Fruit fly (Drosophila melanogaster) whole organism, embryonic: Measurements from ENCODE around the gene nmo.

Experiments used
- Aef1 ChIP-seq: fragments of 200-800 bp; sonication (Bioruptor generic); IDR thresholded peaks from 3 replicates; pipeline ENCODE4 v1.3.6; 2022; ENCODE audit warnings: missing biosample characterization, missing genetic modification characterization
- CG10274 ChIP-seq: fragments of 200-800 bp; sonication (Bioruptor generic); optimal IDR thresholded peaks from 3 replicates; lab custom pipeline; 2017; ENCODE audit warnings: missing biosample characterization, mild to moderate bottlenecking, missing genetic modification characterization
- CG12071 ChIP-seq: fragments of 200-800 bp; sonication (Bioruptor generic); optimal IDR thresholded peaks from 3 replicates; lab custom pipeline; 2018; ENCODE audit warnings: missing biosample characterization, mild to moderate bottlenecking, missing genetic modification characterization
- CG12942 ChIP-seq: fragments of 200-800 bp; sonication (Bioruptor generic); optimal IDR thresholded peaks from 3 replicates; lab custom pipeline; 2016; ENCODE audit warnings: missing biosample characterization, missing genetic modification characterization
- CG14050 ChIP-seq: fragments of 200-800 bp; sonication (Bioruptor generic); IDR thresholded peaks from 3 replicates; pipeline ENCODE4 v1.3.6; 2022; ENCODE audit warnings: missing biosample characterization, missing genetic modification characterization
- CG1647 ChIP-seq: fragments of 200-800 bp; sonication (Bioruptor generic); optimal IDR thresholded peaks from 3 replicates; lab custom pipeline; 2016; ENCODE audit warnings: missing biosample characterization, missing genetic modification characterization
- CG18476 ChIP-seq: fragments of 200-800 bp; sonication (Bioruptor generic); optimal IDR thresholded peaks from 2 replicates; lab custom pipeline; 2016; ENCODE audit warnings: missing biosample characterization, mild to moderate bottlenecking, missing genetic modification characterization
- CG2120 ChIP-seq: fragments of 200-800 bp; sonication (Bioruptor generic); optimal IDR thresholded peaks from 3 replicates; lab custom pipeline; 2016; ENCODE audit warnings: missing biosample characterization, missing genetic modification characterization
- CG31365 ChIP-seq: fragments of 200-800 bp; sonication (Bioruptor generic); optimal IDR thresholded peaks from 2 replicates; lab custom pipeline; 2018; ENCODE audit warnings: missing biosample characterization, mild to moderate bottlenecking, missing genetic modification characterization
- CG3726 ChIP-seq: fragments of 200-800 bp; sonication (Bioruptor generic); IDR thresholded peaks from 3 replicates; pipeline ENCODE4, ENCODE4 v1.3.6; 2022; ENCODE audit warnings: missing biosample characterization, missing genetic modification characterization
- CG4424 ChIP-seq: fragments of 200-800 bp; sonication (Bioruptor generic); optimal IDR thresholded peaks from 3 replicates; lab custom pipeline; 2016; ENCODE audit warnings: missing biosample characterization, missing genetic modification characterization
- CG4820 ChIP-seq: fragments of 200-800 bp; sonication (Bioruptor generic); optimal IDR thresholded peaks from 3 replicates; lab custom pipeline; 2016; ENCODE audit warnings: missing biosample characterization, missing genetic modification characterization
- CG4854 ChIP-seq: fragments of 200-800 bp; sonication (Bioruptor generic); optimal IDR thresholded peaks from 2 replicates; lab custom pipeline; 2016; ENCODE audit warnings: missing biosample characterization, missing genetic modification characterization, inconsistent platforms
- CG6175 ChIP-seq: fragments of 200-800 bp; sonication (Bioruptor generic); IDR thresholded peaks from 3 replicates; pipeline ENCODE4 v1.3.6; 2022; ENCODE audit warnings: missing biosample characterization, missing genetic modification characterization
- CG7556 ChIP-seq: fragments of 200-800 bp; sonication (Bioruptor generic); optimal IDR thresholded peaks from 2 replicates; lab custom pipeline; 2017; ENCODE audit warnings: missing biosample characterization, mild to moderate bottlenecking, missing genetic modification characterization
- CG7839 ChIP-seq: fragments of 200-800 bp; sonication (Bioruptor generic); optimal IDR thresholded peaks from 3 replicates; lab custom pipeline; 2018; ENCODE audit warnings: missing biosample characterization, mild to moderate bottlenecking, missing genetic modification characterization, moderate library complexity
- Dbx ChIP-seq: fragments of 200-800 bp; sonication (Bioruptor generic); IDR thresholded peaks from 3 replicates; pipeline ENCODE4 v1.3.6; 2022; ENCODE audit warnings: missing biosample characterization, missing genetic modification characterization
- H15 ChIP-seq: fragments of 200-800 bp; sonication (Bioruptor generic); IDR thresholded peaks from 3 replicates; pipeline ENCODE4 v1.3.6; 2022; ENCODE audit warnings: missing biosample characterization, missing genetic modification characterization
- HLH4C ChIP-seq: fragments of 200-800 bp; sonication (Bioruptor generic); IDR thresholded peaks from 3 replicates; pipeline ENCODE4 v1.3.6; 2022; ENCODE audit warnings: missing biosample characterization, missing genetic modification characterization; ENCODE audit not compliant: partially characterized antibody
- HLH54F ChIP-seq: fragments of 200-800 bp; sonication (Bioruptor generic); optimal IDR thresholded peaks from 3 replicates; lab custom pipeline; 2016; ENCODE audit warnings: missing biosample characterization, missing genetic modification characterization
- Hsf ChIP-seq: fragments of 200-800 bp; sonication (Bioruptor generic); optimal IDR thresholded peaks from 3 replicates; lab custom pipeline; 2016; ENCODE audit warnings: missing biosample characterization, missing genetic modification characterization
- Mes4 ChIP-seq: fragments of 200-800 bp; sonication (Bioruptor generic); optimal IDR thresholded peaks from 2 replicates; lab custom pipeline; 2016; ENCODE audit warnings: missing biosample characterization, missing genetic modification characterization
- NC2β ChIP-seq: fragments of 200-800 bp; sonication (Bioruptor generic); optimal IDR thresholded peaks from 2 replicates; lab custom pipeline; 2016; ENCODE audit warnings: missing biosample characterization, missing genetic modification characterization
- Ptx1 ChIP-seq: fragments of 200-800 bp; sonication (Bioruptor generic); IDR thresholded peaks from 2 replicates; pipeline ENCODE4 v1.3.6; 2022; ENCODE audit warnings: missing biosample characterization, missing genetic modification characterization
- Xrp1 ChIP-seq: fragments of 200-800 bp; sonication (Bioruptor generic); IDR thresholded peaks from 2 replicates; pipeline ENCODE4 v1.3.6; 2022; ENCODE audit warnings: missing biosample characterization, missing genetic modification characterization
- ase ChIP-seq: fragments of 200-800 bp; sonication (Bioruptor generic); IDR thresholded peaks from 3 replicates; pipeline ENCODE4 v1.3.6; 2022; ENCODE audit warnings: missing biosample characterization, missing genetic modification characterization
- cad ChIP-seq: fragments of >200 bp; optimal IDR thresholded peaks from 2 replicates; lab custom pipeline; 2017; ENCODE audit warnings: missing biosample characterization, missing genetic modification characterization
- disco-r ChIP-seq: fragments of 200-800 bp; sonication (Bioruptor generic); optimal IDR thresholded peaks from 2 replicates; lab custom pipeline; 2016; ENCODE audit warnings: missing biosample characterization, missing genetic modification characterization
- dpn ChIP-seq, 2 experiments: fragments of 200-800 bp; sonication (Bioruptor generic); optimal IDR thresholded peaks; 3 replicates each; lab custom pipeline; 2016; ENCODE audit warnings: missing biosample characterization in 2 of 2, missing genetic modification characterization in 2 of 2
- dysf ChIP-seq: fragments of 200-800 bp; sonication (Bioruptor generic); IDR thresholded peaks from 3 replicates; pipeline ENCODE4 v1.3.6; 2022; ENCODE audit warnings: missing biosample characterization, missing genetic modification characterization
- exex ChIP-seq: fragments of 200-800 bp; sonication (Bioruptor generic); optimal IDR thresholded peaks from 4 replicates; lab custom pipeline; 2018; ENCODE audit warnings: missing biosample characterization, mild to moderate bottlenecking, missing genetic modification characterization, moderate library complexity
- fd96Cb ChIP-seq: fragments of 200-800 bp; sonication (Bioruptor generic); optimal IDR thresholded peaks from 2 replicates; lab custom pipeline; 2018; ENCODE audit warnings: missing biosample characterization, mild to moderate bottlenecking, missing genetic modification characterization, moderate library complexity
- gce ChIP-seq: fragments of 200-800 bp; sonication (Bioruptor generic); IDR thresholded peaks from 3 replicates; pipeline ENCODE4 v1.3.6; 2022; ENCODE audit warnings: missing biosample characterization, missing genetic modification characterization
- gcm ChIP-seq: fragments of 200-800 bp; sonication (Bioruptor generic); optimal IDR thresholded peaks from 2 replicates; lab custom pipeline; 2019; ENCODE audit warnings: missing biosample characterization, mild to moderate bottlenecking, missing genetic modification characterization, moderate library complexity
- grau ChIP-seq: fragments of 200-800 bp; optimal IDR thresholded peaks from 3 replicates; lab custom pipeline; 2019; ENCODE audit warnings: missing biosample characterization, mild to moderate bottlenecking, missing genetic modification characterization, moderate library complexity
- gsb-n ChIP-seq: fragments of 200-800 bp; sonication (Bioruptor generic); optimal IDR thresholded peaks from 3 replicates; lab custom pipeline; 2018; ENCODE audit warnings: missing biosample characterization, mild to moderate bottlenecking, missing genetic modification characterization
- hkb ChIP-seq, 2 experiments: fragments of 200-800 bp in 1 of 2; fragments of >200 bp in 1 of 2; sonication (Bioruptor generic) in 1 of 2; IDR thresholded peaks in 1 of 2; optimal IDR thresholded peaks in 1 of 2; 2 replicates each; pipeline versions ENCODE4 v1.3.6 to Lab custom; 2017 to 2022; ENCODE audit warnings: missing biosample characterization in 1 of 2, missing genetic modification characterization in 1 of 2
- ind ChIP-seq: fragments of 200-800 bp; sonication (Bioruptor generic); optimal IDR thresholded peaks from 3 replicates; lab custom pipeline; 2016; ENCODE audit warnings: missing biosample characterization, missing genetic modification characterization
- lab ChIP-seq: fragments of 200-800 bp; sonication (Bioruptor generic); optimal IDR thresholded peaks from 3 replicates; lab custom pipeline; 2017; ENCODE audit warnings: missing biosample characterization, missing genetic modification characterization, mild to moderate bottlenecking, moderate library complexity, missing genetic modification reagents
- lmd ChIP-seq: fragments of 200-800 bp; sonication (Bioruptor generic); IDR thresholded peaks from 2 replicates; pipeline ENCODE4 v1.3.6; 2022; ENCODE audit warnings: missing biosample characterization, missing genetic modification characterization
- nerfin-2 ChIP-seq: fragments of 200-800 bp; sonication (Bioruptor generic); IDR thresholded peaks from 2 replicates; pipeline ENCODE4 v1.3.6; 2022; ENCODE audit warnings: missing biosample characterization, missing genetic modification characterization; ENCODE audit not compliant: partially characterized antibody
- nmo ChIP-seq: fragments of 200-800 bp; sonication (Bioruptor generic); optimal IDR thresholded peaks from 2 replicates; lab custom pipeline; 2018; ENCODE audit warnings: missing biosample characterization, mild to moderate bottlenecking, missing genetic modification characterization, moderate library complexity
- phol ChIP-seq: fragments of 200-800 bp; sonication (Bioruptor generic); optimal IDR thresholded peaks from 3 replicates; lab custom pipeline; 2018; ENCODE audit warnings: missing biosample characterization, mild to moderate bottlenecking, missing genetic modification characterization, moderate library complexity
- repo ChIP-seq: fragments of 200-800 bp; sonication (Bioruptor generic); optimal IDR thresholded peaks from 2 replicates; lab custom pipeline; 2016; ENCODE audit warnings: missing biosample characterization, missing genetic modification characterization
- slbo ChIP-seq: fragments of 200-800 bp; sonication (Bioruptor generic); IDR thresholded peaks from 2 replicates; pipeline ENCODE4 v1.3.6; 2022; ENCODE audit warnings: missing biosample characterization, missing genetic modification characterization
- slou ChIP-seq: fragments of 200-800 bp; sonication (Bioruptor generic); optimal IDR thresholded peaks from 3 replicates; lab custom pipeline; 2016; ENCODE audit warnings: missing biosample characterization, missing genetic modification characterization
- so ChIP-seq: fragments of 200-800 bp; sonication (Bioruptor generic); IDR thresholded peaks from 3 replicates; pipeline ENCODE4 v1.3.6; 2022; ENCODE audit warnings: missing biosample characterization, missing genetic modification characterization
- stc ChIP-seq: fragments of 200-800 bp; sonication (Bioruptor generic); IDR thresholded peaks from 2 replicates; pipeline ENCODE4 v1.3.6; 2022; ENCODE audit warnings: missing biosample characterization, missing genetic modification characterization
- tx ChIP-seq: fragments of 200-800 bp; sonication (Bioruptor generic); optimal IDR thresholded peaks from 2 replicates; lab custom pipeline; 2016; ENCODE audit warnings: missing biosample characterization, missing genetic modification characterization
- vvl ChIP-seq: fragments of 200-800 bp; sonication (Bioruptor generic); IDR thresholded peaks from 2 replicates; pipeline ENCODE4 v1.3.6; 2022; ENCODE audit warnings: missing biosample characterization, missing genetic modification characterization

The nmo gene

DNA sequence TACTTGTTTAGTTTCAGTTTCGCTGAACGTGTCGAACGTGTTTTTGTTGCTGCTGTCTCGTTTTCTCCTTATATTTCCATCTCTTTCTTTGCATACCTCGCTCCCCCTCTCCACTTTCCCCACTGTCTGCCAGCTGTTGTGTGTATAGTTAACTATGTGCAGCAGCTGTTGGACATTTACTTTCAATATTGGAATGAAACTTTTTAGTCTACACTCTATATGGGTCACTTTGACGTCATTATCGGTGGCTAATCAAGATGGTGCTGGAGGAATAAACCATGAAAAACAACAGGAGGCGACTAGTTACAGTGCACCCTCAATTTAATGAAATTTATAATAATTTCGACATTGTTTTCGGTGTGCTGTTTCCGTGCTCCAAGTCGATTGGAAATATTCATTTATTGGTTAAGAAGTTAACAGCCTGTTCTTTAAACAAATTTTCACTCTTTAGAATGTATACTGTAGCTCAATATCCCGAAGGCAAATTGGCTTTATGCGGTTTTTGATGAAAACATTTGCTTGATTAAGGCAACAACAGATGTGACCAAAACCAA, 50.4 kb downstream of the nmo start (continued):
- peak; percentile 45 for TF ChIP-seq lab
- TF ChIP-seq lmd (GFP tag; lab: Robert Waterston, UW) = peak; percentile 62
- TF ChIP-seq CG2120 (GFP tag; lab: Kevin White, UChicago) = peak; percentile 11
- peak; percentile 26 for TF ChIP-seq gsb-n
- TF ChIP-seq tx = no peak
- peak; percentile 40 for TF ChIP-seq fd96Cb
- no peak for TF ChIP-seq repo (GFP tag; lab: Kevin White, UChicago)
- peak; percentile 68 for TF ChIP-seq grau (tag; lab: Kevin White, UChicago)
- TF ChIP-seq CG10274 = no peak
- TF ChIP-seq vvl (GFP tag; lab: Robert Waterston, UW) = peak; percentile 80
- TF ChIP-seq CG3726 (GFP tag; lab: Robert Waterston, UW) = 0 out of 3 replicates have a peak, but pooled peaks have one; percentile 11
- 0 out of 3 replicates have a peak, but pooled peaks have one; percentile 47 for TF ChIP-seq H15 (GFP tag; lab: Robert Waterston, UW)
- peak; percentile 32 for TF ChIP-seq Hsf (GFP tag; lab: Kevin White, UChicago)
- TF ChIP-seq hkb (optimal IDR thresholded peaks at IDR 0.05; lab: Kevin White, UChicago) = no peak
- TF ChIP-seq hkb (GFP tag; IDR thresholded peaks at IDR 0.05; lab: Robert Waterston, UW) = peak; percentile 51; the same call in 1 of the 2 replicates
- TF ChIP-seq CG4424 = peak; percentile 35
- no peak for TF ChIP-seq HLH4C (GFP tag; lab: Robert Waterston, UW)
- TF ChIP-seq disco-r (GFP tag; lab: Kevin White, UChicago) = no peak
- peak; percentile 56 for TF ChIP-seq Ptx1 (GFP tag; lab: Robert Waterston, UW)
- no peak for TF ChIP-seq gce (GFP tag; lab: Robert Waterston, UW)
- TF ChIP-seq dysf (GFP tag; lab: Robert Waterston, UW) = peak; percentile 61
- TF ChIP-seq stc (GFP tag; lab: Robert Waterston, UW) = 0 out of 2 replicates have a peak, but pooled peaks have one; percentile 33
- 0 out of 3 replicates have a peak, but pooled peaks have one; percentile 22 for TF ChIP-seq so
- TF ChIP-seq CG4854 (GFP tag; lab: Kevin White, UChicago) = peak; percentile 10
- peak in 1 of 2 experiments; percentile 12 for TF ChIP-seq dpn (GFP tag; optimal IDR thresholded peaks at IDR 0.05; lab: Kevin White, UChicago)
- peak; percentile 49 for TF ChIP-seq phol (tag; lab: Kevin White, UChicago)
- TF ChIP-seq cad = no peak
- no peak for TF ChIP-seq nerfin-2 (GFP tag; lab: Robert Waterston, UW)
- TF ChIP-seq CG12071 = peak; percentile 41
- no peak for TF ChIP-seq CG7556 (GFP tag; lab: Kevin White, UChicago)
- TF ChIP-seq CG4820 (GFP tag; lab: Kevin White, UChicago) = peak; percentile 36
- TF ChIP-seq CG7839 = peak; percentile 38
- TF ChIP-seq CG6175 (GFP tag; lab: Robert Waterston, UW) = no peak
- TF ChIP-seq gcm = no peak
- no peak for TF ChIP-seq slou (GFP tag; lab: Kevin White, UChicago)
- TF ChIP-seq CG31365 = no peak
- peak; percentile 41; the same call in 1 of the 3 replicates for TF ChIP-seq Aef1 (GFP tag; lab: Robert Waterston, UW)
- TF ChIP-seq HLH54F (GFP tag; lab: Kevin White, UChicago) = no peak
- peak; percentile 30; the same call in 1 of the 2 replicates for TF ChIP-seq slbo (GFP tag; lab: Robert Waterston, UW)
- no peak for TF ChIP-seq Mes4
- peak; percentile 78 for TF ChIP-seq nmo (GFP tag; lab: Kevin White, UChicago)
- TF ChIP-seq CG18476 (GFP tag; lab: Kevin White, UChicago) = no peak
- TF ChIP-seq Xrp1 (GFP tag; lab: Robert Waterston, UW) = peak; percentile 43; the same call in 1 of the 2 replicates
- 0 out of 3 replicates have a peak, but pooled peaks have one; percentile 16 for TF ChIP-seq Dbx
- TF ChIP-seq ind (GFP tag; lab: Kevin White, UChicago) = peak; percentile 39
- no peak for TF ChIP-seq NC2β (GFP tag; lab: Kevin White, UChicago)
- no peak for TF ChIP-seq ase (GFP tag; lab: Robert Waterston, UW)
- 0 out of 3 replicates have a peak, but pooled peaks have one; percentile 16 for TF ChIP-seq CG14050 (GFP tag; lab: Robert Waterston, UW)
- peak; percentile 38 for TF ChIP-seq CG1647 (GFP tag; lab: Kevin White, UChicago)
- TF ChIP-seq CG12942 (GFP tag; lab: Kevin White, UChicago) = no peak
- no peak for TF ChIP-seq exex (tag; lab: Kevin White, UChicago)
